Fruit fly (Drosophila melanogaster) whole organism, prepupa: ENCODE measurements around the gene Pdss2.

Source experiments
- CG11294 ChIP-seq: fragments of 200-800 bp; sonication (Bioruptor generic); IDR thresholded peaks from 2 replicates; pipeline ENCODE4 v1.3.6; 2022; ENCODE audit warnings: missing biosample characterization, missing genetic modification characterization
- CG16779 ChIP-seq: fragments of 200-800 bp; sonication (Bioruptor generic); optimal IDR thresholded peaks from 3 replicates; lab custom pipeline; 2017; ENCODE audit warnings: missing biosample characterization, mild to moderate bottlenecking, missing genetic modification characterization
- CG31627 ChIP-seq: fragments of 200-800 bp; sonication (Bioruptor generic); optimal IDR thresholded peaks from 3 replicates; lab custom pipeline; 2016; ENCODE audit warnings: missing biosample characterization, missing genetic modification characterization
- CG4318 ChIP-seq: fragments of 200-800 bp; sonication (Bioruptor generic); optimal IDR thresholded peaks from 3 replicates; lab custom pipeline; 2017; ENCODE audit warnings: missing biosample characterization, mild to moderate bottlenecking, missing genetic modification characterization
- Hr38 ChIP-seq: sonication (Bioruptor generic); optimal IDR thresholded peaks from 2 replicates; lab custom pipeline; 2016; ENCODE audit warnings: missing biosample characterization, missing genetic modification characterization
- Hr39 ChIP-seq: fragments of 200-800 bp; sonication (Bioruptor generic); optimal IDR thresholded peaks from 2 replicates; lab custom pipeline; 2016; ENCODE audit warnings: missing biosample characterization, missing genetic modification characterization
- Met ChIP-seq: fragments of 200-800 bp; sonication (Bioruptor generic); optimal IDR thresholded peaks from 3 replicates; lab custom pipeline; 2016; ENCODE audit warnings: missing biosample characterization, missing genetic modification characterization
- Smox ChIP-seq: fragments of 200-800 bp; sonication (Bioruptor generic); optimal IDR thresholded peaks from 3 replicates; lab custom pipeline; 2016; ENCODE audit warnings: missing biosample characterization, missing genetic modification characterization
- Sox102F ChIP-seq: fragments of 200-800 bp; sonication (Bioruptor generic); optimal IDR thresholded peaks from 2 replicates; lab custom pipeline; 2016; ENCODE audit warnings: missing biosample characterization, mild to moderate bottlenecking, missing genetic modification characterization
- Sox15 ChIP-seq: fragments of 200-800 bp; sonication (Bioruptor generic); optimal IDR thresholded peaks from 3 replicates; lab custom pipeline; 2016; ENCODE audit warnings: missing biosample characterization, missing genetic modification characterization
- dsx ChIP-seq: fragments of 200-800 bp; optimal IDR thresholded peaks from 3 replicates; lab custom pipeline; 2019; ENCODE audit warnings: missing biosample characterization, mild to moderate bottlenecking, missing genetic modification characterization, moderate library complexity; ENCODE audit not compliant: poor library complexity, severe bottlenecking
- lz ChIP-seq: fragments of 200-800 bp; sonication (Bioruptor generic); optimal IDR thresholded peaks from 3 replicates; lab custom pipeline; 2016; ENCODE audit warnings: missing biosample characterization, missing genetic modification characterization
- net ChIP-seq: fragments of 200-800 bp; sonication (Bioruptor generic); optimal IDR thresholded peaks from 3 replicates; lab custom pipeline; 2016; ENCODE audit warnings: missing biosample characterization, missing genetic modification characterization

DNA sequence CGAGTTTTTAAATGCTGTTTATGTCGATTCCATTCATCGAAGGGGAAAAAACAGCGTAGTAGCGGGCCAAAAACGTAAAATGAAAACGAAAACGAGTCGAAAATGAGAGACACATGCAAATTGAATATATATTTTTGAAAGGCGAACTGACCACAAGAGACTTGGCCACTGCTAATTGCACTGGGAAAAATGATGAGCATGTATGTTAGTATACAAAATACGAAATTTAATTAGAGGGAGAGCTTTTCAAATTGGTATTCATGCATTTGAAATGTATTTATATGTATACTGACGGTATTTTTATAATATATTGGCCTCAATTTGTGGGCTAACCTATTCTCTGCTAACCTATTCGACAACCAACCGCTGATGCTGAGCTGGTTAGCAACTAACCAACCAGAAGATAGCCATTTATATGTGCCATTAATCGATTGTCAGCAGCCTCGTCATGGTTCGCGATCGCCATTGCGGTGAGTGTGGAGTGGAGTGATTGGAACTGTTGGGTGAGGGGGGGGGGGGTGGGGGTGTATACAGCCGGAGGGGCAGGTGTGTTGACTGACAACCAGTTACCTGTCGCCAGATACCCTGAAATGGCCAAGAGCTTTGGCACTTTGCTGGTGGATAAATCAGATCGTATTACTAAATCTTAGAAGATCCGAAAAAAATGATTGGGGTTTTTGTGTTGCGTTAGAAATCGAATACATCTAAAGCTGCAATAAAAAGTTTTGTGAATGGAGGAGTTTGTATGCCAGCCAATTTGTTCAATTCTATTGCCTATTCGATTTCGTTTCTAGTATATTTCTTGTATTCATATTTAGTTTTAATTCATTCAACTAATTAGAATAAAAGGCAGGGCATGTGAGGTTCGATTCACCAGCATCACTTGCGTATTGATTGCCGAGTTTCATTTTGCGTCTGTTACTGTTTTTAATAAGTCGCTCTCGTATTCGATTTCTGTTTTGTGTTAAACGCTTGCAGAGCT, 14.5 kb downstream of the Pdss2 start:
- TF ChIP-seq CG11294 (GFP tag; lab: Robert Waterston, UW) (no peak; the same call in none of the 2 replicates), Sox15 (GFP tag; lab: Kevin White, UChicago) (peak; percentile 43), CG31627 (GFP tag; lab: Kevin White, UChicago) (peak; percentile 34), Sox102F (no peak), CG16779 (tag; lab: Kevin White, UChicago) (peak; percentile 33), Hr39 (GFP tag; lab: Kevin White, UChicago) (peak; percentile 46), lz (GFP tag; lab: Kevin White, UChicago) (peak; percentile 50), net (GFP tag; lab: Kevin White, UChicago) (peak; percentile 24), Smox (GFP tag; lab: Kevin White, UChicago) (peak; percentile 7), Hr38 (GFP tag; lab: Kevin White, UChicago) (no peak), Met (peak; percentile 14), CG4318 (GFP tag; lab: Kevin White, UChicago) (peak; percentile 74), dsx (GFP tag; lab: Kevin White, UChicago) (peak; percentile 60)
